Worm (Caenorhabditis elegans) whole organism, L1 larva: ENCODE measurements around the gene T27E4.1.

Experiments
- C16A3.4 ChIP-seq: fragments of 150-350 bp; optimal IDR thresholded peaks from 2 replicates; lab custom pipeline; 2014; ENCODE audit warnings: missing biosample characterization, missing genetic modification characterization
- alr-1 ChIP-seq: fragments of 200-800 bp; sonication (Bioruptor generic); optimal IDR thresholded peaks from 2 replicates; lab custom pipeline; 2018; ENCODE audit warnings: borderline replicate concordance, mild to moderate bottlenecking, missing genetic modification characterization, missing compliant biosample characterization
- ama-1 ChIP-seq: fragments of 150-350 bp; optimal IDR thresholded peaks from 2 replicates; lab custom pipeline; 2014
- blmp-1 ChIP-seq: fragments of 150-350 bp; optimal IDR thresholded peaks from 2 replicates; lab custom pipeline; 2014; ENCODE audit warnings: missing biosample characterization, missing genetic modification characterization
- ceh-63 ChIP-seq: fragments of 200-800 bp; sonication (Bioruptor generic); optimal IDR thresholded peaks from 2 replicates; lab custom pipeline; 2018; ENCODE audit warnings: mild to moderate bottlenecking, missing genetic modification characterization, missing compliant biosample characterization
- ceh-8 ChIP-seq: fragments of 200-800 bp; sonication (Bioruptor generic); optimal IDR thresholded peaks from 2 replicates; lab custom pipeline; 2018; ENCODE audit warnings: mild to moderate bottlenecking, missing genetic modification characterization, moderate library complexity, missing compliant biosample characterization
- ceh-82 ChIP-seq, 3 experiments: fragments of 150-350 bp in 1 of 3; sonication (generic microtip) in 2 of 3; optimal IDR thresholded peaks; 2 replicates each; lab custom pipeline; 2014 to 2017; ENCODE audit warnings: missing biosample characterization in 3 of 3, missing genetic modification characterization in 3 of 3
- dpl-1 ChIP-seq, 3 experiments: fragments of 150-350 bp in 2 of 3; sonication (generic microtip) in 1 of 3; optimal IDR thresholded peaks; 2 replicates each; lab custom pipeline; 2014 to 2017; ENCODE audit warnings: missing biosample characterization in 3 of 3, missing genetic modification characterization in 3 of 3, missing genetic modification reagents in 3 of 3
- egl-27 ChIP-seq, 2 experiments: fragments of 150-350 bp in 1 of 2; sonication (generic microtip); optimal IDR thresholded peaks; 3 replicates each; lab custom pipeline; 2017 to 2018; ENCODE audit warnings: missing biosample characterization in 2 of 2, missing genetic modification characterization in 2 of 2, missing genetic modification reagents in 2 of 2
- elt-2 ChIP-seq: sonication (generic microtip); optimal IDR thresholded peaks from 2 replicates; lab custom pipeline; 2016; ENCODE audit warnings: missing genetic modification characterization, mild to moderate bottlenecking, inconsistent platforms, missing compliant biosample characterization, missing genetic modification reagents
- fkh-4 ChIP-seq: sonication (generic microtip); optimal IDR thresholded peaks from 2 replicates; lab custom pipeline; 2016; ENCODE audit warnings: missing compliant biosample characterization, missing genetic modification characterization, borderline replicate concordance
- fkh-8 ChIP-seq: sonication (generic microtip); optimal IDR thresholded peaks from 2 replicates; lab custom pipeline; 2016; ENCODE audit warnings: mild to moderate bottlenecking, missing genetic modification characterization, missing compliant biosample characterization
- hlh-17 ChIP-seq: fragments of 200-800 bp; sonication (Bioruptor generic); optimal IDR thresholded peaks from 2 replicates; lab custom pipeline; 2018; ENCODE audit warnings: missing genetic modification characterization, mild to moderate bottlenecking, missing compliant biosample characterization, moderate library complexity, borderline replicate concordance
- hlh-4 ChIP-seq: sonication (generic microtip); optimal IDR thresholded peaks from 2 replicates; lab custom pipeline; 2016; ENCODE audit warnings: mild to moderate bottlenecking, missing genetic modification characterization, missing compliant biosample characterization
- irx-1 ChIP-seq: sonication (generic microtip); optimal IDR thresholded peaks from 2 replicates; lab custom pipeline; 2016; ENCODE audit warnings: missing genetic modification characterization, missing compliant biosample characterization
- isw-1 ChIP-seq: fragments of 200-800 bp; sonication (Bioruptor generic); IDR thresholded peaks from 2 replicates; pipeline ENCODE4 v1.3.6; 2022; ENCODE audit warnings: missing genetic modification characterization, missing compliant biosample characterization
- jun-1 ChIP-seq: fragments of 150-350 bp; optimal IDR thresholded peaks from 2 replicates; lab custom pipeline; 2014; ENCODE audit warnings: missing biosample characterization, missing genetic modification reagents, missing genetic modification characterization
- lin-14 ChIP-seq: fragments of 200-800 bp; sonication (Bioruptor generic); optimal IDR thresholded peaks from 2 replicates; lab custom pipeline; 2018; ENCODE audit warnings: mild to moderate bottlenecking, missing genetic modification characterization, moderate library complexity, missing compliant biosample characterization
- lin-39 ChIP-seq: fragments of 150-350 bp; optimal IDR thresholded peaks from 2 replicates; lab custom pipeline; 2014; ENCODE audit warnings: missing biosample characterization, missing genetic modification reagents, missing genetic modification characterization
- lir-3 ChIP-seq: sonication (generic microtip); optimal IDR thresholded peaks from 2 replicates; lab custom pipeline; 2016; ENCODE audit warnings: mild to moderate bottlenecking, missing genetic modification characterization, moderate library complexity, missing compliant biosample characterization; ENCODE audit not compliant: poor library complexity
- lsy-2 ChIP-seq, 2 experiments: fragments of 150-350 bp; optimal IDR thresholded peaks; 2 replicates each; lab custom pipeline; 2014; ENCODE audit warnings: missing biosample characterization in 2 of 2, missing genetic modification characterization in 2 of 2
- mab-9 ChIP-seq: fragments of 200-800 bp; sonication (Bioruptor generic); IDR thresholded peaks from 2 replicates; pipeline ENCODE4 v1.3.6; 2022; ENCODE audit warnings: missing genetic modification reagents, missing genetic modification characterization, missing compliant biosample characterization
- mef-2 ChIP-seq: fragments of 150-350 bp; optimal IDR thresholded peaks from 2 replicates; lab custom pipeline; 2014; ENCODE audit warnings: missing biosample characterization, missing genetic modification characterization
- nhr-11 ChIP-seq: fragments of 150-350 bp; optimal IDR thresholded peaks from 2 replicates; lab custom pipeline; 2014; ENCODE audit warnings: missing biosample characterization, missing genetic modification characterization
- nhr-20 ChIP-seq: sonication (generic microtip); optimal IDR thresholded peaks from 2 replicates; lab custom pipeline; 2016; ENCODE audit warnings: mild to moderate bottlenecking, missing genetic modification characterization, missing compliant biosample characterization
- nhr-28 ChIP-seq: fragments of 150-350 bp; optimal IDR thresholded peaks from 2 replicates; lab custom pipeline; 2014; ENCODE audit warnings: missing biosample characterization, missing genetic modification characterization
- nhr-76 ChIP-seq: sonication (generic microtip); optimal IDR thresholded peaks from 2 replicates; lab custom pipeline; 2017; ENCODE audit warnings: missing biosample characterization, missing genetic modification characterization
- nhr-85 ChIP-seq: sonication (generic microtip); peaks from one replicate; lab custom pipeline; 2016; ENCODE audit warnings: missing genetic modification characterization, inconsistent platforms, missing compliant biosample characterization
- pag-3 ChIP-seq: sonication (generic microtip); optimal IDR thresholded peaks from 2 replicates; lab custom pipeline; 2017; ENCODE audit warnings: missing genetic modification characterization, mild to moderate bottlenecking, missing compliant biosample characterization, antibody characterized with exemption, borderline replicate concordance; ENCODE audit not compliant: insufficient read depth
- pax-3 ChIP-seq: fragments of 200-800 bp; sonication (Bioruptor generic); optimal IDR thresholded peaks from 2 replicates; lab custom pipeline; 2018; ENCODE audit warnings: mild to moderate bottlenecking, missing genetic modification characterization, moderate library complexity, missing compliant biosample characterization
- rnt-1 ChIP-seq: sonication (generic microtip); optimal IDR thresholded peaks from 2 replicates; lab custom pipeline; 2016; ENCODE audit warnings: mild to moderate bottlenecking, missing genetic modification characterization, moderate library complexity, missing compliant biosample characterization
- snu-23 ChIP-seq: sonication (generic microtip); optimal IDR thresholded peaks from 2 replicates; lab custom pipeline; 2016; ENCODE audit warnings: missing genetic modification characterization, missing compliant biosample characterization
- sox-4 ChIP-seq: sonication (generic microtip); optimal IDR thresholded peaks from 2 replicates; lab custom pipeline; 2016; ENCODE audit warnings: missing genetic modification characterization, missing compliant biosample characterization
- sptf-1 ChIP-seq: fragments of 150-350 bp; optimal IDR thresholded peaks from 2 replicates; lab custom pipeline; 2014; ENCODE audit warnings: missing biosample characterization, missing genetic modification characterization
- swsn-7 ChIP-seq: sonication (generic microtip); optimal IDR thresholded peaks from 2 replicates; lab custom pipeline; 2016; ENCODE audit warnings: missing genetic modification characterization, missing compliant biosample characterization
- unc-98 ChIP-seq: fragments of 200-800 bp; sonication (Bioruptor generic); IDR thresholded peaks from 2 replicates; pipeline ENCODE4 v1.3.6; 2022; ENCODE audit warnings: missing genetic modification characterization, missing compliant biosample characterization
- vab-15 ChIP-seq: sonication (generic microtip); optimal IDR thresholded peaks from 2 replicates; lab custom pipeline; 2017; ENCODE audit warnings: missing genotype, mild to moderate bottlenecking, missing genetic modification characterization, missing compliant biosample characterization
- zag-1 ChIP-seq: fragments of 150-350 bp; optimal IDR thresholded peaks from 2 replicates; lab custom pipeline; 2014; ENCODE audit warnings: missing biosample characterization, missing genetic modification characterization
- zip-4 ChIP-seq: fragments of 200-800 bp; sonication (Bioruptor generic); optimal IDR thresholded peaks from 2 replicates; lab custom pipeline; 2018; ENCODE audit warnings: mild to moderate bottlenecking, missing genetic modification characterization, moderate library complexity, missing compliant biosample characterization
- ztf-4 ChIP-seq: fragments of 150-350 bp; optimal IDR thresholded peaks from 2 replicates; lab custom pipeline; 2014; ENCODE audit warnings: missing biosample characterization, missing genetic modification characterization

The T27E4.1 gene

DNA sequence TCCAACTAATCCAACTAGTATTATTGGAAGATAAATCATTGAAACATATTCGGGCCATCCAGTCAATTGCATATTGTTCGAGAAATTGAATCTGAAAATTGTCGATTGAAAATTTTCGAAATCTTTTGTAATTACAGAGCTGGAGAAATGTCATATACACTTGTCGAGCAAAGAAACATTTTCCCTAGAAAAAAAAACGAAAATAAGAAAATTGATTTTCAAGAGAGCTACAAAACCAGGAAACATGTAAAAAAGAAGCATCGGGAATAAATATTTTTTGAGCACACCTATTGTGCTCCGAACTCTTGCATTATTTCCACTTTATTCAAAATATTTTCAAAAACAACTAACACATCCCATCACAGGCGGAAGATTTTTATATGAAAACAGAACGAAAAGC is 8.9 kb downstream of the T27E4.1 start, which contains the start of gene frpr-6:
Gene frpr-6 (minus strand): TSS at position 101 of the 400 bp plus-strand sequence.
- no peak for TF ChIP-seq vab-15 (tag; lab: Kevin White, UChicago)
- no peak for TF ChIP-seq zag-1 (tag; lab: Kevin White, UChicago)
- no peak for TF ChIP-seq nhr-28
- no peak for TF ChIP-seq zip-4 (GFP tag; lab: Kevin White, UChicago)
- TF ChIP-seq C16A3.4 (tag; lab: Kevin White, UChicago) = no peak
- TF ChIP-seq mef-2 (tag; lab: Kevin White, UChicago) = no peak
- TF ChIP-seq nhr-76 (tag; lab: Kevin White, UChicago) = no peak
- no peak for TF ChIP-seq alr-1
- TF ChIP-seq pax-3 (tag; lab: Kevin White, UChicago) = no peak
- no peak for TF ChIP-seq jun-1 (tag; lab: Kevin White, UChicago)
- TF ChIP-seq unc-98 = no peak
- no peak for TF ChIP-seq hlh-4 (tag; lab: Kevin White, UChicago)
- no peak for TF ChIP-seq lsy-2 (tag; optimal IDR thresholded peaks at IDR 0.05; lab: Kevin White, UChicago)
- no peak for TF ChIP-seq egl-27 (tag; optimal IDR thresholded peaks at IDR 0.05; lab: Kevin White, UChicago)
- no peak for TF ChIP-seq sox-4 (tag; lab: Kevin White, UChicago)
- no peak for TF ChIP-seq ama-1 (lab: Kevin White, UChicago)
- TF ChIP-seq, all 84 proteins: peak for 0

DNA sequence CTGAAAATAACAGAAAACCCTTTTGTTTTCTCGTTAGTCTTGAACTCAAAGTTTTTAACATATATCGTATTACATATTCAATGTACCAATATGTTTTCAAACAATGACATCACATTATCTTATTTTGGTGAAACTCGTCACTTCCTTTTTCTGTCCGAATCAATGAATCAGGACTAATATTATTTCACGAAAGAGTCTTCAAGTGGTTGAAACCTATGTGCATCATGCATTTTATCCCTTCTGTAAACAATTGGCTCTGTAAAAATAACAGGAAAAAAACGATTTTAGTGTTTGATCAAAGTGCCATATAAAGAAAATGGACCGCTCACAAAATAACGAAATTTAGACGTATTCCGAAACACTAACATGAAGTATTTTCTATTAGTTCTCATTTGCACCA is 16.1 kb downstream of the T27E4.1 start, which contains the start of gene F21C10.18:
Gene F21C10.18 (plus strand): TSS at position 301 of the 400 bp plus-strand sequence.
- no peak for TF ChIP-seq alr-1
- no peak for TF ChIP-seq mab-9 (GFP tag; lab: Robert Waterston, UW)
- TF ChIP-seq mef-2 (tag; lab: Kevin White, UChicago) = no peak
- no peak for TF ChIP-seq blmp-1 (tag; lab: Kevin White, UChicago)
- no peak for TF ChIP-seq rnt-1
- TF ChIP-seq hlh-17 (GFP tag; lab: Kevin White, UChicago) = no peak
- no peak for TF ChIP-seq fkh-8
- no peak for TF ChIP-seq fkh-4 (tag; lab: Kevin White, UChicago)
- no peak for TF ChIP-seq ztf-4 (tag; lab: Kevin White, UChicago)
- no peak for TF ChIP-seq elt-2 (tag; lab: Kevin White, UChicago)
- no peak for TF ChIP-seq pag-3 (tag; lab: Kevin White, UChicago)
- no peak for TF ChIP-seq unc-98
- TF ChIP-seq dpl-1 (GFP tag; optimal IDR thresholded peaks at IDR 0.05; lab: Kevin White, UChicago) = no peak

- TF ChIP-seq nhr-20 (tag; lab: Kevin White, UChicago) (no peak), zip-4 (GFP tag; lab: Kevin White, UChicago) (no peak), swsn-7 (tag; lab: Kevin White, UChicago) (no peak), ceh-63 (GFP tag; lab: Kevin White, UChicago) (no peak), lin-39 (no peak), hlh-4 (tag; lab: Kevin White, UChicago) (no peak), sptf-1 (tag; lab: Kevin White, UChicago) (no peak), mab-9 (GFP tag; lab: Robert Waterston, UW) (no peak)
Observed at ce11 chrV:9109281-9109680, 17.1 kb downstream of the T27E4.1 start, which contains the start of gene pqn-31. TSS of gene pqn-31 (plus strand) at chrV:9109581.

DNA sequence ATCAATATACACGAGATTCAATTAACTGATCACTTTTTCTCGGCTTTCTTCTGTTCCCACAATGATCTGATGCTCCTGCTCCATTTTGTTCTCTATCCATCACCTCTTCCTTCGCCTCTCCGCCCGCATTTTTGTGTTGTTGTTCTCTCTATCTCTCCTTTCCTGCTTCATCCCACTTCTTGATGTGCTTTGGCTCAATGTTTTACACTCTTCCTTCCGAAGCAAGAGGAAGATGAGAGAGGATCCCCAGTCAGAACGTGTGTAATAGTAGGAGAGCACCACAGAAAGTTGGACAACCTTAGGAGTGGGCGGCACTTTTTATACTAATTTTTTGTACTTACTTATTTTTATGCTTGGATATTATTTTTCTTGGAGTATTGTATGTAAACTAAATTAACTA is 19.8 kb downstream of the T27E4.1 start:
- TF ChIP-seq ceh-82 (tag; optimal IDR thresholded peaks at IDR 0.05; lab: Kevin White, UChicago) = no peak
- peak; percentile 9 for TF ChIP-seq rnt-1
- TF ChIP-seq lin-14 (GFP tag; lab: Kevin White, UChicago) = peak; percentile 76
- TF ChIP-seq, all 84 proteins: peak for 2

ce11 chrV:9112467-9112866 is 20.3 kb downstream of the T27E4.1 start, which contains the start of gene F21C10.7:
TSS of gene F21C10.7 (plus strand) at chrV:9112767.
- no peak for TF ChIP-seq sptf-1 (tag; lab: Kevin White, UChicago)
- TF ChIP-seq rnt-1 = no peak
- no peak for TF ChIP-seq alr-1
- no peak for TF ChIP-seq nhr-11 (tag; lab: Kevin White, UChicago)
- no peak for TF ChIP-seq lin-39
- no peak for TF ChIP-seq lir-3 (tag; lab: Kevin White, UChicago)
- TF ChIP-seq ceh-8 (GFP tag; lab: Kevin White, UChicago) = no peak
- TF ChIP-seq jun-1 (tag; lab: Kevin White, UChicago) = no peak
- TF ChIP-seq nhr-85 (tag; lab: Kevin White, UChicago) = no peak
- no peak for TF ChIP-seq dpl-1 (GFP tag; optimal IDR thresholded peaks at IDR 0.05; lab: Kevin White, UChicago)
- no peak for TF ChIP-seq snu-23 (GFP tag; lab: Kevin White, UChicago)
- no peak for TF ChIP-seq mab-9 (GFP tag; lab: Robert Waterston, UW)
- no peak for TF ChIP-seq isw-1 (GFP tag; lab: Robert Waterston, UW)
- TF ChIP-seq irx-1 (tag; lab: Kevin White, UChicago) = no peak
- no peak for TF ChIP-seq vab-15 (tag; lab: Kevin White, UChicago)
